Worm (Caenorhabditis elegans): Measurements from ENCODE around the gene nlp-51.

- TF ChIP-seq dao-5 (tag; optimal IDR thresholded peaks at IDR 0.05), result no peak
- TF ChIP-seq him-1 (tag; optimal IDR thresholded peaks at IDR 0.05), result no peak
These were observed 14.6 kb upstream of the nlp-51 start for ce11 chrII:11333846-11334638.
